Fruit fly (Drosophila melanogaster): ENCODE measurements around the gene CG1116.

The CG1116 gene

DNA sequence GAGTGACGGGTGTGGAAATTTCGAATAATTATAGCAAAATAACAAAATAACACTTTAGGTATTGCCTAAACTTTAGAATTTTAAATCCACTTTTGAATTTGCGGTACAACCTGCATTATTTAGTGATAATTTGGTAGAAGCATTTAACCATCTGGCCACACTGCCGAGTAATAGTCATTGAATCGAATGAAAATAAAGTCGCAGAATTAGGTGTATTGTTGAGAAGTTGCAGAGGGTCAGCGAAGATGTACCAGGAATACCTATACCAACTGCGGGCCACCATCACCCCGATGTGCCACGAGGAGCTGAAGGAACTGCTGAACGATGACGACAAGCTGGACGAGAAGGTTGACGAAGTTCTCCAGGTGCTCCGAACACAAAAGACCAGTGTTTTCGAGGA, 6.6 kb downstream of the CG1116 start, which contains the start of gene Vps37B (continued):
- TF ChIP-seq zfh1 (GFP tag; IDR thresholded peaks at IDR 0.05) = no peak
- no peak for TF ChIP-seq fru (optimal IDR thresholded peaks at IDR 0.05)
- no peak for TF ChIP-seq CG3407 (GFP tag; optimal IDR thresholded peaks at IDR 0.05)
- peak; percentile 26 for TF ChIP-seq CG10267 (tag; optimal IDR thresholded peaks at IDR 0.05)
- no peak for TF ChIP-seq Dip3 (GFP tag; optimal IDR thresholded peaks at IDR 0.05)
- no peak for TF ChIP-seq CG6272 (GFP tag; IDR thresholded peaks at IDR 0.05)
- no peak; the same call in 1 of the 2 replicates for TF ChIP-seq Bgb (GFP tag; IDR thresholded peaks at IDR 0.05; ENCODE audit: partially characterized antibody)
- no peak for TF ChIP-seq CG8359 (GFP tag; optimal IDR thresholded peaks at IDR 0.05; ENCODE audit: borderline replicate concordance)
- no peak for TF ChIP-seq Nf-YC (tag; optimal IDR thresholded peaks at IDR 0.05)
- TF ChIP-seq HLH54F (GFP tag; optimal IDR thresholded peaks at IDR 0.05) = no peak
- TF ChIP-seq amos (GFP tag; IDR thresholded peaks at IDR 0.05; ENCODE audit: partially characterized antibody) = peak; percentile 19; the same call in 1 of the 2 replicates
- TF ChIP-seq D19A (tag; optimal IDR thresholded peaks at IDR 0.05) = no peak
- no peak for TF ChIP-seq CG10959 (GFP tag; IDR thresholded peaks at IDR 0.05)
- TF ChIP-seq tup (GFP tag; optimal IDR thresholded peaks at IDR 0.05) = no peak
- no peak for TF ChIP-seq CG42726 (GFP tag; IDR thresholded peaks at IDR 0.05; ENCODE audit: partially characterized antibody)
- 0 out of 3 replicates have a peak, but pooled peaks have one; percentile 28 for TF ChIP-seq zen2 (GFP tag; IDR thresholded peaks at IDR 0.05; ENCODE audit: partially characterized antibody)
- TF ChIP-seq wek (GFP tag; optimal IDR thresholded peaks at IDR 0.05) = no peak
- TF ChIP-seq CG1832 (GFP tag; optimal IDR thresholded peaks at IDR 0.05) = no peak
- no peak for TF ChIP-seq CG3281 (GFP tag; optimal IDR thresholded peaks at IDR 0.05)
- TF ChIP-seq Max (GFP tag; optimal IDR thresholded peaks at IDR 0.05) = no peak
- no peak for TF ChIP-seq psq (GFP tag; optimal IDR thresholded peaks at IDR 0.05)
- no peak for TF ChIP-seq CG7987 (GFP tag; optimal IDR thresholded peaks at IDR 0.05)
- no peak for TF ChIP-seq mirr (GFP tag; optimal IDR thresholded peaks at IDR 0.05)
- peak; percentile 56 for TF ChIP-seq CG9797 (GFP tag; optimal IDR thresholded peaks at IDR 0.05)
- TF ChIP-seq NFAT (GFP tag; IDR thresholded peaks at IDR 0.05) = no peak
- peak; percentile 24 for TF ChIP-seq CG15514 (GFP tag; optimal IDR thresholded peaks at IDR 0.05)
- no peak for TF ChIP-seq CG4404 (GFP tag; IDR thresholded peaks at IDR 0.05)
- TF ChIP-seq ash1 (GFP tag; optimal IDR thresholded peaks at IDR 0.05) = no peak
- TF ChIP-seq CG6791 (GFP tag; IDR thresholded peaks at IDR 0.05; ENCODE audit: partially characterized antibody) = no peak
- TF ChIP-seq ATbp (GFP tag; optimal IDR thresholded peaks at IDR 0.05) = no peak
- no peak for TF ChIP-seq CG7928 (GFP tag; optimal IDR thresholded peaks at IDR 0.05)
- no peak for TF ChIP-seq hkb (optimal IDR thresholded peaks at IDR 0.05)
- no peak for TF ChIP-seq hkb (GFP tag; IDR thresholded peaks at IDR 0.05)
- no peak for TF ChIP-seq chm (GFP tag; IDR thresholded peaks at IDR 0.05)
- TF ChIP-seq hbn (GFP tag; IDR thresholded peaks at IDR 0.05; ENCODE audit: partially characterized antibody) = no peak
- no peak for TF ChIP-seq fd3F (GFP tag; optimal IDR thresholded peaks at IDR 0.05)
- TF ChIP-seq CG5245 (GFP tag; optimal IDR thresholded peaks at IDR 0.05) = no peak
- no peak for TF ChIP-seq Atf6 (GFP tag; IDR thresholded peaks at IDR 0.05)
- TF ChIP-seq CG11504 (tag; optimal IDR thresholded peaks at IDR 0.05) = no peak
- TF ChIP-seq Fer2 (tag; optimal IDR thresholded peaks at IDR 0.05) = no peak
- no peak for TF ChIP-seq luna (GFP tag; optimal IDR thresholded peaks at IDR 0.05)
- no peak for TF ChIP-seq vvl (GFP tag; IDR thresholded peaks at IDR 0.05)
- peak; percentile 21; the same call in 1 of the 4 replicates for TF ChIP-seq Dll (GFP tag; IDR thresholded peaks at IDR 0.05; ENCODE audit: partially characterized antibody)
- TF ChIP-seq CG34224 (GFP tag; IDR thresholded peaks at IDR 0.05; ENCODE audit: partially characterized antibody) = peak; percentile 28; the same call in 1 of the 3 replicates
- TF ChIP-seq chif (GFP tag; optimal IDR thresholded peaks at IDR 0.05) = no peak
- TF ChIP-seq unpg (GFP tag; optimal IDR thresholded peaks at IDR 0.05) = no peak
- TF ChIP-seq cwo (GFP tag; optimal IDR thresholded peaks at IDR 0.05) = no peak
- peak; percentile 86 for TF ChIP-seq Dp (GFP tag; optimal IDR thresholded peaks at IDR 0.05)
- no peak for TF ChIP-seq CG3726 (GFP tag; IDR thresholded peaks at IDR 0.05)
- no peak for TF ChIP-seq CG2678 (tag; optimal IDR thresholded peaks at IDR 0.05)
